Fruit fly (Drosophila melanogaster): ENCODE results near the gene CG6380.

CG6380 gene

DNA sequence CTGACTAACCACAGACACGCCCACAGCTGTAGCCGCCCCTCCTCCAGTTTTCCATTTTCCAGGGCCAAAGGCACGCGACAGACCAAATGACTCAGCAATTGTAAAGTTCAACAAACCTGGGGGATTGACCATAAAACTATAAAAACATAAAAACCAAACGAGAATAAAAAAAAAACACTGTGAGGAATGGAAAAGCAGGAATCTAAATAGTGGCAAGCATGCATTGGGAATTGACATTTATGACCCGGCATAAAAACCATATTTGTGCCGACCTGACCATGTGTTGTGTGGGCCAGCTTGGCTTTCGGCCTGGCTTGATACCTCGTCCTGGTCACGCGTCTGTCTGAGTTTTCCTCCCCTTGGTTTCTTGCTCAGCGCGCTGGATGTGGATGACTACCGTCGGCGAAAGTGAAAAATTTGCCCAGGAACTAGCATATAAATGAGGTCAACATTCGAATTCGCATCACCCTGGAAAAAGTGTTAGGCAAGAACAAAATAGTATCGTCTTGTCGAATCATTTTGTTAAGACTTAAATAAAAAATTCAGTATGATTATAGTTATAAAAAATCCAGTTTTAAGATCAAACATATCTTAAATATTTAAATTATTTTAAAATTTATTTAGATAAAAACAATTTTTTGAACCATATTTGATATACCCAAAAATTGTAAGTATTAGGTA lies 25.2 kb downstream of the CG6380 start (continued):
- TF ChIP-seq CG1647 (GFP tag; optimal IDR thresholded peaks at IDR 0.05) = no peak
- TF ChIP-seq bab2 (GFP tag; optimal IDR thresholded peaks at IDR 0.05) = no peak
- no peak for TF ChIP-seq zfh2 (GFP tag; optimal IDR thresholded peaks at IDR 0.05)
- TF ChIP-seq CG2678 (tag; optimal IDR thresholded peaks at IDR 0.05) = peak; percentile 15
- no peak for TF ChIP-seq CG10209 (GFP tag; optimal IDR thresholded peaks at IDR 0.05)
- TF ChIP-seq odd (GFP tag; optimal IDR thresholded peaks at IDR 0.05) = no peak
- no peak for TF ChIP-seq CG17568 (GFP tag; optimal IDR thresholded peaks at IDR 0.05)
- TF ChIP-seq CG12104 (GFP tag; optimal IDR thresholded peaks at IDR 0.05) = no peak
- TF ChIP-seq CG8924 (tag; optimal IDR thresholded peaks at IDR 0.05) = peak; percentile 16
- no peak for TF ChIP-seq CG16813 (GFP tag; IDR thresholded peaks at IDR 0.05; ENCODE audit: partially characterized antibody)
- TF ChIP-seq lmd (GFP tag; IDR thresholded peaks at IDR 0.05) = no peak
- no peak for TF ChIP-seq CG14441 (GFP tag; IDR thresholded peaks at IDR 0.05)
- TF ChIP-seq CG11723 (GFP tag; optimal IDR thresholded peaks at IDR 0.05) = no peak
- TF ChIP-seq Scr (GFP tag; IDR thresholded peaks at IDR 0.05; ENCODE audit: partially characterized antibody) = no peak
- TF ChIP-seq mld (GFP tag; IDR thresholded peaks at IDR 0.05; ENCODE audit: partially characterized antibody) = no peak
- TF ChIP-seq Xbp1 (GFP tag; optimal IDR thresholded peaks at IDR 0.05) = no peak
- TF ChIP-seq wdn (GFP tag; IDR thresholded peaks at IDR 0.05) = no peak
- TF ChIP-seq CG17802 (tag; optimal IDR thresholded peaks at IDR 0.05) = no peak
- peak; percentile 83 for TF ChIP-seq CG7271 (tag; optimal IDR thresholded peaks at IDR 0.05)
- no peak for TF ChIP-seq CG17612 (GFP tag; IDR thresholded peaks at IDR 0.05)
- no peak for TF ChIP-seq CG4707 (GFP tag; optimal IDR thresholded peaks at IDR 0.05)
- TF ChIP-seq CG4820 (GFP tag; optimal IDR thresholded peaks at IDR 0.05) = no peak
- TF ChIP-seq CG1832 (GFP tag; optimal IDR thresholded peaks at IDR 0.05) = no peak
- no peak for TF ChIP-seq CG8478 (optimal IDR thresholded peaks at IDR 0.05)
- TF ChIP-seq CG10543 (GFP tag; optimal IDR thresholded peaks at IDR 0.05) = no peak
- TF ChIP-seq Bteb2 (GFP tag; optimal IDR thresholded peaks at IDR 0.05) = no peak
- TF ChIP-seq CG15479 (GFP tag; optimal IDR thresholded peaks at IDR 0.05) = peak; percentile 27
- TF ChIP-seq CG17912 (GFP tag; optimal IDR thresholded peaks at IDR 0.05) = no peak
- no peak for TF ChIP-seq toy (GFP tag; IDR thresholded peaks at IDR 0.05)
- no peak for TF ChIP-seq wor (GFP tag; IDR thresholded peaks at IDR 0.05)
- no peak for TF ChIP-seq cg (GFP tag; optimal IDR thresholded peaks at IDR 0.05)
- no peak for TF ChIP-seq CG11696 (GFP tag; IDR thresholded peaks at IDR 0.05)
- TF ChIP-seq NC2α (GFP tag; optimal IDR thresholded peaks at IDR 0.05) = no peak
- TF ChIP-seq CG3995 (GFP tag; optimal IDR thresholded peaks at IDR 0.05) = no peak
- no peak for TF ChIP-seq nau (GFP tag; optimal IDR thresholded peaks at IDR 0.05)
- TF ChIP-seq lilli (GFP tag; optimal IDR thresholded peaks at IDR 0.05) = no peak
- TF ChIP-seq emc (GFP tag; optimal IDR thresholded peaks at IDR 0.05) = no peak
- TF ChIP-seq CrebB (tag; optimal IDR thresholded peaks at IDR 0.05) = no peak
- TF ChIP-seq dmrt99B (tag; optimal IDR thresholded peaks at IDR 0.05) = peak; percentile 31
- no peak for TF ChIP-seq Ptx1 (GFP tag; IDR thresholded peaks at IDR 0.05)
- no peak for TF ChIP-seq fru (optimal IDR thresholded peaks at IDR 0.05)
- TF ChIP-seq Ets97D (GFP tag; optimal IDR thresholded peaks at IDR 0.05) = no peak
- no peak for TF ChIP-seq Hmr (GFP tag; optimal IDR thresholded peaks at IDR 0.05)
- TF ChIP-seq CkIIα-i1 (GFP tag; IDR thresholded peaks at IDR 0.05) = no peak
- no peak for TF ChIP-seq ken (GFP tag; IDR thresholded peaks at IDR 0.05)
- no peak for TF ChIP-seq br (optimal IDR thresholded peaks at IDR 0.05)
- no peak for TF ChIP-seq stc (GFP tag; IDR thresholded peaks at IDR 0.05)
- no peak for TF ChIP-seq Elba2 (GFP tag; optimal IDR thresholded peaks at IDR 0.05)
- no peak for TF ChIP-seq CG11085 (GFP tag; IDR thresholded peaks at IDR 0.05)
- TF ChIP-seq CG10959 (GFP tag; IDR thresholded peaks at IDR 0.05) = no peak
- peak; percentile 7 for TF ChIP-seq Oli (tag; optimal IDR thresholded peaks at IDR 0.05)
- peak; percentile 40 for TF ChIP-seq D19B (GFP tag; optimal IDR thresholded peaks at IDR 0.05)

All from whole organism, embryonic.